Fruit fly (Drosophila melanogaster) whole organism: ENCODE results near the gene CtsK1.

Experiments
- CG8478 ChIP-seq: fragments of >200 bp; optimal IDR thresholded peaks from 2 replicates; lab custom pipeline; 2018; ENCODE audit warnings: inconsistent platforms
- Dll ChIP-seq: fragments of >200 bp; optimal IDR thresholded peaks from 2 replicates; lab custom pipeline; 2017
- EcR ChIP-seq, 2 experiments: fragments of >200 bp; optimal IDR thresholded peaks; 2 replicates each; lab custom pipeline; 2017; ENCODE audit warnings: missing biosample characterization in 2 of 2, missing genetic modification characterization in 2 of 2, missing genetic modification reagents in 2 of 2
- pan ChIP-seq: fragments of >200 bp; optimal IDR thresholded peaks from 2 replicates; lab custom pipeline; 2017
- psq ChIP-seq: fragments of >200 bp; optimal IDR thresholded peaks from 2 replicates; lab custom pipeline; 2017
- usp ChIP-seq: fragments of >200 bp; optimal IDR thresholded peaks from 2 replicates; lab custom pipeline; 2017; ENCODE audit warnings: missing biosample characterization, missing genetic modification characterization, mixed read lengths

CtsK1 gene

DNA sequence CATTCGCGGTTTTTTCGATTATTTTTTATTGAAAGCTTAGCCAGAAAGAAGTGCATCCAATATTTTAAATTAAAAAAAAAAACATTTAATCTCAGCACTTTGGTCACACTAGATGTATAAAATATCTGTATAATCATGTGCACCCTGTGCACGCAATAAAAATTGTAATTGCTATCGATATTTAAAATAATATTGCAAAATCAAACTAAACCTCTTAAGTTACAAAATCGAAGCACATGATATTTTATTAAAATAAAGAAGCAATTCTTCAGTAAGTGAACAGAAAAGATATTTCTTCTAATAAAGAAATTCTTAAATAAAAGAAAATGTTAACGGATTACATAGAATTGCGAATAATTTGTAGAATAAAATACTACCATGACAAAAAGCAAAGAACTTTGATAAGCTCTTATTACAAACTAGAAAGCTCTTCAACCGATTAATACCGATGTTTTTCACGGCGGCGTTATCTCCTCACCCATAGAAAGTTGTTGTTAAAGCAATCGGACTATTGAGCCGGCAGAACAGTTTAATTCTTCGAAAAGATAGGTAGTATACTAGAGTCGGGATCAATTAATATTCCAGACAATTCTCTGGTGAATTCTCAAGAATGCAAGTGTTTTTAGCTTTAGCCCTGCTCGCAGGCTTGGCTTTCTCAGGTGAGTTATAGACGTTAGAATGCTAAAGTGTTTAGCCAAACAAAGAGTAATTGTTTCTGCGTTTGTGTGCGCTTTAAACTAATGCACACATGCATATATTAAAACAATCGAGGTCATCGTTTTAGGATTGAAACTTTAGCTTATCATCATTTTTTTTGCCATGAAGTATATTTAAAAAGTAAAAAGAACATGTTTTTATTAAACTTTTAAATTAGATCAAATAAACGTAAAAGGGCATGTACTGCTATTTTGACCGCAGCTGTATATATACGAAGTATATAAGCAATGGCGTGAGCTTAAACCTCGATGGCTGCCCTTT lies at the start of gene CtsK1:
Gene CtsK1 (plus strand): TSS at position 490 of the 978 bp plus-strand sequence.
- no peak for TF ChIP-seq pan (lab: Kevin White, UChicago)
- TF ChIP-seq CG8478, result no peak
- TF ChIP-seq usp (GFP tag; lab: Kevin White, UChicago), result no peak
- no peak for TF ChIP-seq EcR (GFP tag; optimal IDR thresholded peaks at IDR 0.05; lab: Kevin White, UChicago)
- no peak for TF ChIP-seq Dll (lab: Kevin White, UChicago)
- TF ChIP-seq psq, result no peak

DNA sequence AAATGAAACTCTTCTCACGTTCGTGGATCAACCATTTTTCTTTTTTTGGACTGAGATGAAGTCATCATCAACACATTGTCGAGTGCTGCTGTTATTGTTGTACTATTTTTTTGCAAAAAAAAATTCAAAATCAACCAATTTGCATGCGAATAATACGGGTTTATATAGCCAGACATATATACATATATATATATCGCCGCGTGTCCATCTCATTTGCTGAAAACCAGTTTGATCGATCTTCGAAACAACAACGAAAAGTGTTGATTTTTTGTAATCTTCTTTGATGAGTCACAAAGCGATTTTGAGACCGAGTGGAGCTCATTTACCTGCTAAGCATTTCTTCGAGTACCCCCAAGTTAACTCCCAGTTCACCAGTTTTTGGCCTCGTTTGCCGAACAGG lies 48.0 kb upstream of the CtsK1 start:
- TF ChIP-seq pan (lab: Kevin White, UChicago) (no peak), usp (GFP tag; lab: Kevin White, UChicago) (no peak), Dll (lab: Kevin White, UChicago) (no peak)

DNA sequence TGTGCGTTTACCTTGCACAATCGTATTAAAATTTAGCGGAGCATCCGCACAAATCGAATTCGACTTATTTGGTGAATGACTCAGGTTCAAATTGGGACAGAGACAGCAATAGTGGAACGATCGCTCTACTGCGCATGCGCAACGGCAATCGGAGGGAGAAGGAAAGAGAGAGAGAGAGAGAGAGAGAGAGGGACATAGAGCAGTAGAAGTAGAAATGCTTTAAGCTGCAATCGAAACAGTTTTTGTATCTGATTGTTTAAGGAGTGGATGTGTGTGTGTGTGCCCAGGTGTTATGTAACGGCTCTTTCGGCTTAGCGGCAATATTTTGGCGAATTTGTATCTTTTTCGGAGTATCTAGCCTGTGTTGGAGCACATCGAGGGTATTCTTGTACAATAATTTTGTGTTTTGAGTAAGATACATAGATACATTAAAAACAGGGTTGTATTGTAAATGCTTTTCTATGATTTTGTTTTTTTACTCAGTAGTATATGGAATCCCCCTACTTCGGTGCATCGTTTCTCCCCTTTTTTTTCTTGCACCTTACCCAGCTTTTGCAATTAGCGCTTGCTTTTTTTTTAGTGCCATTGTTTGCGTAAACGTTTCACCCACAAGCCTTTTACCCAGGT lies 44.5 kb upstream of the CtsK1 start:
- TF ChIP-seq Dll (lab: Kevin White, UChicago) (no peak), CG8478 (no peak), usp (GFP tag; lab: Kevin White, UChicago) (no peak), pan (lab: Kevin White, UChicago) (no peak), psq (no peak), EcR (GFP tag; optimal IDR thresholded peaks at IDR 0.05; lab: Kevin White, UChicago) (no peak)

DNA sequence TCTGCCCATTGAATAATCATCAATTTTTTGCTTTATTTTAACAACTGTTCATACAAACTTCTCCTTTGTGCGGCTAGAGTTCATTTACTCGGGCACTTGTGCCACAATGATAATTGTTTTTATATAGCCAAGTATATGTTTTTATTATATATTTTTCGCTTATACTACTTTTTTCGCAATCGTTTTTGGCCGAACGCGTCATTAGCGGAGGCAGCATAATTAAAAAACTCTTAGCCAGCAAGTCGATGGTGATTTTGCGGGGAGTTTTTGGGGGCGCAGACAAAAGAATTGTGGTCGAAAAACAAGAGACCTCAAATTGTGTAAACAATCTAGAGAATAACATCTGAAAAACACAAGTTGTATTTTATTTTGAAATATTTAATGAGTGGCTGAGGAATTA lies 42.5 kb upstream of the CtsK1 start:
- no peak for TF ChIP-seq EcR (GFP tag; optimal IDR thresholded peaks at IDR 0.05; lab: Kevin White, UChicago)
- no peak for TF ChIP-seq CG8478
- TF ChIP-seq psq, result no peak
- no peak for TF ChIP-seq pan (lab: Kevin White, UChicago)
- no peak for TF ChIP-seq Dll (lab: Kevin White, UChicago)
- TF ChIP-seq usp (GFP tag; lab: Kevin White, UChicago), result no peak

DNA sequence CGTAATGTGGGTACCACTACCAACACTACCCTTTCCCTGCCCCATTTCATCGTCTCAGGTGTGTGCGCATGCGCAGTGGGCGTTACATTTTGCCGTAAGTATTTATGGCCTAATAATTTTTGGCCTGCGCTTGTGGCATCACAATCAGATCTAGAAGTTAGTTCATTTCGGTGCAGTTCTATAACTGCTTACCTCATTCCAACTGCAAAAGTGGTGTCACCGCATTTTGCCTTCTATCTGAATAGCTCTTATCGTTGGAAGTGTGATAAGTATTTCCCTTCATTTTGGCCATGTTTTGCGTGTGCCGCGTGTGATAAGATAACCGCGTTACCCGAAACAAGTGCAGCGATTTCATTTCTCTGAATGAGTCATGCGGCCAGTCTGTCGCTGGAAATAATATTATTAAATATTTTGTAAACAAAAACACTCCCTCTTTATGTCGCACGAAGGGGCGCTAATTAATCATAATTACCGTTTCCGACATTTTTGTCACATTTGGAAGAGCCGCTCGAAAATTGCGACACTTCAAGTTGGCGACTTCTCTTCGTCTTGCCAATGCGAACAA lies 41.5 kb upstream of the CtsK1 start:
- TF ChIP-seq usp (GFP tag; lab: Kevin White, UChicago) (no peak), EcR (GFP tag; optimal IDR thresholded peaks at IDR 0.05; lab: Kevin White, UChicago) (no peak), CG8478 (no peak), Dll (lab: Kevin White, UChicago) (no peak), psq (no peak), pan (lab: Kevin White, UChicago) (no peak)

DNA sequence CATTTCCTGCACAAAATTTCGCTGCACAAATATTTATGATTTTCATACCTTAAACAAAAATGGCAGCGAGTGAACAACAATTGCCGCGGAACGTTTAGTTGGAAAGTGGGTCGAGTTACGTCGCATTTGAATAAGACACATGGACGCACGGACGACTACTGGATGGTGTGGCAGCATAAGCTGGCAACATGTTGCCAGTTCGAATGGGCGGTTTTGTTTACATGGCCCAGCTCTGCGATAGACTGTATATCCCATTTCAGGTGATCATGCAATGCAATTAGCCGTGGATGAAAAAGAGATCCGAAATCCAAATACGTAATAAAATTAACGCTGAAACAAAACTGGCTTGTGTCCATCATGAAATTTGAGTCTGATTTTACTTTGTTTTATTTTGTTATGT lies 37.4 kb upstream of the CtsK1 start:
- no peak for TF ChIP-seq Dll (lab: Kevin White, UChicago)

DNA sequence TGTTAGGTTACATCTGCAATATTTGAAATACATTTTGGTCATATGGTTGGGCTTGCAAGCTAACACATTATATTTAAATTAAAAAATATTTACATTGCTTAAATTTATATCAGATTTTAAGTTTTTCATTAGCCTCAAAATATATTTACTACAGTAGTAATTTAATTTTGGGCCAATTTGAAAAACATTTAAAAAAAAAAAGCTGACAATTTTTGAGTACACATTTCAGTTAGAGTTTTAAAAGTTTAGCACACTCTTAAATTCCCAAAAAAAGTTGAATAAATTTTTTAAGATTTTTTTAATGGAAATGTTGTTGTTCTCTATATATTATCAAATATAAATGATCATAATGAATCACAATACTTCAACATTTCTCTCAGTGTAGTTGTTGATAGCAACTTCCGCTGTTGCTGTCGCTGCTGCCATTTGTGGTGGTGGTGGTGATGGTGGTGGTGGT lies 36.8 kb upstream of the CtsK1 start:
- no peak for TF ChIP-seq usp (GFP tag; lab: Kevin White, UChicago)
- no peak for TF ChIP-seq Dll (lab: Kevin White, UChicago)
- TF ChIP-seq pan (lab: Kevin White, UChicago), result no peak
- no peak for TF ChIP-seq EcR (GFP tag; optimal IDR thresholded peaks at IDR 0.05; lab: Kevin White, UChicago)
- TF ChIP-seq CG8478, result no peak
- TF ChIP-seq psq, result no peak

DNA sequence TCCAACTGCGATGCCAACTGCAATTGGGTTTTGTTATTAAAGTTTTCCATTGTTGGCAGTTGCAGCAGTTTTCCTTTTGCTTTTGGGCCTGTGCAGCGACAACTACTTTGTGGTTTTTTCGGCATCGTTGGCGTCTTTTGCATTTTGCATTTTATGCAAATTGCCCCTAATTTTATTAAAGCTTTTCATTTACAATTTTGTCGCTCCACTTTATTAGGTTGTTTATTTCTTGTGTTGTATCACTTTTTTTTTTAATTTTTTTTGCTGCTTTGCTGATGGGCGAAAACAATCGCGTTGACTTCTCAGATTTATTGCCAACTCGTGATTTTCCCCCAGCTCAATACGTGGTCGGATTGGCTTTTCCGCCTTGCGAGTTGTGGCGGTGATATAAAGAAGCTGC lies 36.2 kb upstream of the CtsK1 start:
- TF ChIP-seq psq (no peak), CG8478 (no peak), pan (lab: Kevin White, UChicago) (no peak), usp (GFP tag; lab: Kevin White, UChicago) (no peak), Dll (lab: Kevin White, UChicago) (no peak), EcR (GFP tag; optimal IDR thresholded peaks at IDR 0.05; lab: Kevin White, UChicago) (no peak)

DNA sequence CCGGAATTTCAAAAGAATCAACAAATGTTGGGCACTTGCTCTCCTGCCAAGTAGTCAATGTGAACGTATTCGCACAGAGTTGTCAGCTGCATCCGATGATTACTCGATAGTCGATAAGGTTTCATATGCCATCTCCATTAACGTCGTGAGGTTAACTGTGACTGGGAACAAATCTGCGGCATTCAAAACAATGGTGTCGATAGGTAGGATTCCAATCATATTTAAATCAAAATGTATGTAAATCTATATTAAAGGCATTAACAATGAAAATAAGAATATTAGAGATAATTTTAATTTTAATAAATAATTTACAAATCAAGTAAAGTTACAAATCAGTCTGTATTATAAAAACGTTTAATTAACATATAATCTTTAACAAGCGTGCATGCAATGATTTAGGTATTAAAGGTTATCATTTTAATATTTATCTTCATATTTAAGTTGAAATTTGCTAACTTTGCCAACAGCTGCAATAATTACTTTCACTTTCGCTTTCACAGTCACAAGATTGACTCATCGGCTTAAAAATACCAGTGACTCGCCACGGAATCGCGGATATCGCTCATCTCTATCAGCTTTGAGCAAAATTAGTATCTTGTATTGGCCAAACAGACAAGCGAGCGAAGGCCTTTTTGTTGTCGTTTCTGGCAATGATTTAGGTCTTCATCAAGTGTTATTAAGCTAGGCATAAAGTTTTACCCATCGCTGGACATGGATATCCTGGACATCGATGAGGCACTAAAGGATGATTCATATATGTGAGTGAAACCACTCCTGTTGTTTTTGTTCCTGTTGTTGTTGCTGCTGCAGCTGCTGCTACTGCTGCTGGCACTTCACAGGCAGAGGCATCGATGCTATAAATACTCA lies 29.2 kb upstream of the CtsK1 start, which contains the start of the genes Meics, Nxf3 and ssp2:
Gene Meics (minus strand): TSS at position 68 of the 867 bp plus-strand sequence.
Gene Nxf3 (plus strand): TSS at position 569 of the 867 bp plus-strand sequence.
Gene ssp2 (plus strand): TSS at position 569 of the 867 bp plus-strand sequence.
- TF ChIP-seq usp (GFP tag; lab: Kevin White, UChicago) (no peak), psq (no peak), EcR (GFP tag; optimal IDR thresholded peaks at IDR 0.05; lab: Kevin White, UChicago) (no peak), Dll (lab: Kevin White, UChicago) (no peak), CG8478 (no peak), pan (lab: Kevin White, UChicago) (no peak)

DNA sequence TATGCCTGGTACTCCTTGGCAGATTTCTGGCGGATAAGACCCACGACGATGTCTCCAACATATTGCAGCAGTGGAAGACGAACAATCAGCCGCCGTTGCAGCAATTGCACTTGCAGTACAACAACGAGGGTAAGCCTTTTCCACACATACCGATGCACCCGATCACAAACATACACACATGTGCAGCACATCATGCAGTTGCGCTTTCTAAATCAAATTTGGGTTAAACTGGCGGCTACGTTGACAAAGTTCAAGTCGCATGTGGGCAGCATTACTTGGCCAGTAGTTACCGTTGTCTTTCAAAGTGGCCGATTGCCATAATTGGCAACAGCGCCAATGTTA lies 28.6 kb upstream of the CtsK1 start:
- TF ChIP-seq pan (lab: Kevin White, UChicago) (no peak), psq (no peak), usp (GFP tag; lab: Kevin White, UChicago) (no peak), EcR (GFP tag; optimal IDR thresholded peaks at IDR 0.05; lab: Kevin White, UChicago) (no peak), Dll (lab: Kevin White, UChicago) (no peak), CG8478 (no peak)
